Worm (Caenorhabditis elegans) whole organism, L1 larva: ENCODE results near the gene mlt-3.

Experiments
- C34B4.2 ChIP-seq: sonication (generic microtip); optimal IDR thresholded peaks from 2 replicates; lab custom pipeline; 2017; ENCODE audit warnings: mild to moderate bottlenecking, missing genetic modification characterization, missing compliant biosample characterization
- nhr-19 ChIP-seq: fragments of 200-800 bp; sonication (Bioruptor generic); conservative IDR thresholded peaks from 2 replicates; pipeline ENCODE4 v1.3.6; 2022; ENCODE audit warnings: missing genetic modification characterization, missing compliant biosample characterization
- snpc-4 ChIP-seq: fragments of 150-350 bp; optimal IDR thresholded peaks from 2 replicates; lab custom pipeline; 2014; ENCODE audit warnings: missing biosample characterization, missing genetic modification characterization
- sptf-1 ChIP-seq: fragments of 150-350 bp; optimal IDR thresholded peaks from 2 replicates; lab custom pipeline; 2014; ENCODE audit warnings: missing biosample characterization, missing genetic modification characterization
- unc-130 ChIP-seq: fragments of 150-350 bp; optimal IDR thresholded peaks from 2 replicates; lab custom pipeline; 2017; ENCODE audit warnings: missing biosample characterization, missing genetic modification characterization, inconsistent platforms
- zag-1 ChIP-seq: fragments of 150-350 bp; optimal IDR thresholded peaks from 2 replicates; lab custom pipeline; 2014; ENCODE audit warnings: missing biosample characterization, missing genetic modification characterization

DNA sequence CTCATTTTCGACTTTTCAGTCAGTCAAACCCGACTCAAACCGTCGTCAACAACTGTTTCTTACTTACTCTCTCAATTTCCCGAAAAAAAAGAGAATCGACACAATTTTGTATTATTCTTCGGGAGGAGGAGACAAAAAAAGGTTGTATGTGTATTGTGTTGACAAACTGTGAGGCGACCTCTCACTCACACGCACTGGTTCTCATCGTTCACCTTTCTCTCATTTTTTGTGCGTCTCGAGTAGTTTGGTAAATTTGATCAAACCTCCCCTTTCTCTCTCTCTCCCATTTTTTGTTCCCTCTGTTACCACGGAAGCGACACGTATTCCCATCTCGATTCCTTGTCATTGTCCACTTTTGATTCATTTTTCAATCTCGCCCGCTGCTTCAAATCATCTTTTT lies 28.1 kb downstream of the mlt-3 start:
- TF ChIP-seq zag-1 (tag; lab: Kevin White, UChicago) (no peak), sptf-1 (tag; lab: Kevin White, UChicago) (no peak), snpc-4 (tag; lab: Kevin White, UChicago) (no peak), unc-130 (tag; lab: Kevin White, UChicago) (no peak), C34B4.2 (no peak), nhr-19 (GFP tag; lab: Robert Waterston, UW) (no peak)
